Fruit fly (Drosophila melanogaster): Measurements from ENCODE around the gene CG5245.
"Not testable (repeated sequence)": the region's sequence is repeated elsewhere in the genome, so short reads cannot be mapped to it uniquely, and the experiment has no call there.

The CG5245 gene

dm6 chr3R:12459879-12460522, 30.6 kb downstream of the CG5245 start, which contains the start of the genes CG5961 and Polr3C:
Gene CG5961, minus strand, starts transcription at chr3R:12460294.
Gene Polr3C, plus strand, starts transcription at chr3R:12460414.
- TF ChIP-seq CTCF (optimal IDR thresholded peaks at IDR 0.05) (no peak), CG8478 (optimal IDR thresholded peaks at IDR 0.05) (no peak)

dm6 chr3R:12465198-12465597, 35.8 kb downstream of the CG5245 start, which contains the start of gene CG5608:
Gene CG5608, minus strand, starts transcription at chr3R:12465298.
- not testable (repeated sequence) for TF ChIP-seq CG8478, CTCF (optimal IDR thresholded peaks at IDR 0.05)

- TF ChIP-seq CG8478, CTCF (optimal IDR thresholded peaks at IDR 0.05): not testable (repeated sequence)
Observed at dm6 chr3R:12467675-12468074, 38.3 kb downstream of the CG5245 start, which contains the start of gene Hsp70Ba. Gene Hsp70Ba, minus strand, starts transcription at chr3R:12467776.
